Worm (Caenorhabditis elegans) whole organism, L4/young adult: Measurements from ENCODE around the gene F49A5.10.

Experiments
- W03F9.2 ChIP-seq: fragments of 150-350 bp; optimal IDR thresholded peaks from 2 replicates; lab custom pipeline; 2014; ENCODE audit warnings: missing biosample characterization, missing genetic modification characterization
- dao-5 ChIP-seq: sonication (generic microtip); optimal IDR thresholded peaks from 2 replicates; lab custom pipeline; 2016; ENCODE audit warnings: missing genotype, missing genetic modification characterization, moderate library complexity, missing compliant biosample characterization
- him-1 ChIP-seq: sonication (generic microtip); optimal IDR thresholded peaks from 2 replicates; lab custom pipeline; 2016; ENCODE audit warnings: missing genotype, missing genetic modification reagents, missing genetic modification characterization, missing compliant biosample characterization

DNA sequence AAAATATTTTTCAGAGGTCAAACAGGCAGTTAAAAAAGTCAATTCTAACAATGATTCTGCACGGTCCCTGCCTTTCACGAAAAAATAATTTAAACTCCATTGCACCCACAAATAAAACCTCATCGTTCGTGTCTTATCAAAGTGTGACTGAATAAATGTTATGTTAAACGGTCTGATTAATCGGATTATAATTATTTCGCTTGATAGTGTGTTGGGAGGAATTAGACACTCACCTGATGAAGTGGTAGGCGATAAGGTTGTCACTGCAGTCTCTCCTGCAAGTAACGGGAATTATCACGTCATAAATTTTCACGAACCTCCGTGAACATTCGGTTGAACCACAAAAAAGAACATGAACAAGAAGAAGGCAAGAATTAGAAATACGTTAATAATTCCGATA is 34.8 kb upstream of the F49A5.10 start:
- TF ChIP-seq him-1 (tag; lab: Kevin White, UChicago) (no peak), W03F9.2 (tag; lab: Kevin White, UChicago) (no peak), dao-5 (tag; lab: Kevin White, UChicago) (no peak)
